Fruit fly (Drosophila melanogaster): Measurements from ENCODE around the gene Septin1.

DNA sequence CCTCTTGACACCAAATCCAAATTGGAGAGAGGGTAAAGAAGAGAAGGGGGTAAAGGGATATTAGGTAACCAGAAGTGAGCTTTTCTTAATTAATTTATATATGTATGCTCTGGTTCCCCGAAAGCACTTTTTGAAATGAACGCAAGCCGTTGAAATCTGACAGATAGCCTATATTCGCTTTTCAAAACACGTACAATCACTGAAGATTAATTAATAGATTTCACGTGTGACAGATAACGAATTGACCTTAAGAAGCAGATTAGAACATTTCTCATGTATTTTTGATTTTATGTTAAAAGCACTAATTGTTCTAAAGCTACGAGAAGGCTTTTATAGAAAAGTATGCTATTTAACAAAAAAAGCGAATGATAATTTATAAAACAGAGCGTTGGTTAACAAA, 21.0 kb upstream of the Septin1 start:
- TF ChIP-seq Clk (GFP tag; optimal IDR thresholded peaks at IDR 0.05) = no peak
- no peak for TF ChIP-seq Hr96 (GFP tag; optimal IDR thresholded peaks at IDR 0.05)
